Worm (Caenorhabditis elegans) whole organism, late embryonic: ENCODE measurements around the gene ver-4.
A peak's percentile ranks its signal among the peaks of the same experiment; 100 is the strongest.

Source experiments
- K09A11.1 ChIP-seq: sonication (generic microtip); optimal IDR thresholded peaks from 2 replicates; lab custom pipeline; 2017; ENCODE audit warnings: antibody characterized with exemption, mild to moderate bottlenecking, missing genetic modification characterization, missing compliant biosample characterization; ENCODE audit not compliant: insufficient read depth
- T23F11.4 ChIP-seq: fragments of 200-800 bp; sonication (Bioruptor generic); optimal IDR thresholded peaks from 2 replicates; lab custom pipeline; 2018; ENCODE audit warnings: mild to moderate bottlenecking, missing genetic modification characterization, missing compliant biosample characterization
- ceh-18 ChIP-seq: sonication (generic microtip); optimal IDR thresholded peaks from 2 replicates; lab custom pipeline; 2016; ENCODE audit warnings: missing genetic modification characterization, missing compliant biosample characterization
- ceh-2 ChIP-seq: sonication (generic microtip); optimal IDR thresholded peaks from 2 replicates; lab custom pipeline; 2016; ENCODE audit warnings: missing genotype, missing genetic modification characterization, missing compliant biosample characterization
- ceh-24 ChIP-seq: sonication (generic microtip); optimal IDR thresholded peaks from 2 replicates; lab custom pipeline; 2016; ENCODE audit warnings: mild to moderate bottlenecking, missing genetic modification characterization, missing compliant biosample characterization
- ceh-30 ChIP-seq: fragments of 150-350 bp; optimal IDR thresholded peaks from 2 replicates; lab custom pipeline; 2014; ENCODE audit warnings: missing biosample characterization, missing genetic modification characterization
- ceh-31 ChIP-seq: sonication (generic microtip); optimal IDR thresholded peaks from 2 replicates; lab custom pipeline; 2016; ENCODE audit warnings: missing genetic modification characterization, missing compliant biosample characterization
- ceh-34 ChIP-seq: sonication (generic microtip); optimal IDR thresholded peaks from 2 replicates; lab custom pipeline; 2016; ENCODE audit warnings: mild to moderate bottlenecking, missing genetic modification characterization, missing compliant biosample characterization
- ceh-45 ChIP-seq: fragments of 200-800 bp; sonication (Bioruptor generic); IDR thresholded peaks from 2 replicates; pipeline ENCODE4 v1.3.6; 2022; ENCODE audit warnings: missing genetic modification reagents, missing genetic modification characterization, missing compliant biosample characterization
- ceh-48 ChIP-seq: sonication (generic microtip); optimal IDR thresholded peaks from 2 replicates; lab custom pipeline; 2016; ENCODE audit warnings: missing genetic modification characterization, inconsistent platforms, missing compliant biosample characterization
- che-1 ChIP-seq: sonication (generic microtip); optimal IDR thresholded peaks from 2 replicates; lab custom pipeline; 2016; ENCODE audit warnings: mild to moderate bottlenecking, missing genetic modification characterization, missing compliant biosample characterization
- dmd-4 ChIP-seq: sonication (generic microtip); optimal IDR thresholded peaks from 2 replicates; lab custom pipeline; 2016; ENCODE audit warnings: borderline replicate concordance, missing genetic modification characterization, missing compliant biosample characterization
- dve-1 ChIP-seq: sonication (generic microtip); optimal IDR thresholded peaks from 2 replicates; lab custom pipeline; 2017; ENCODE audit warnings: antibody characterized with exemption, mild to moderate bottlenecking, missing genetic modification characterization, missing compliant biosample characterization
- ets-4 ChIP-seq: sonication (generic microtip); optimal IDR thresholded peaks from 2 replicates; lab custom pipeline; 2016; ENCODE audit warnings: missing genetic modification characterization, missing compliant biosample characterization
- fax-1 ChIP-seq: sonication (generic microtip); optimal IDR thresholded peaks from 2 replicates; lab custom pipeline; 2016; ENCODE audit warnings: missing genotype, missing genetic modification characterization, missing compliant biosample characterization
- fkh-10 ChIP-seq: fragments of 150-350 bp; optimal IDR thresholded peaks from 2 replicates; lab custom pipeline; 2014; ENCODE audit warnings: missing biosample characterization, missing genetic modification reagents, missing genetic modification characterization
- fkh-6 ChIP-seq: sonication (generic microtip); optimal IDR thresholded peaks from 2 replicates; lab custom pipeline; 2016; ENCODE audit warnings: missing genetic modification characterization, missing compliant biosample characterization
- hlh-30 ChIP-seq: sonication (generic microtip); optimal IDR thresholded peaks from 2 replicates; lab custom pipeline; 2017; ENCODE audit warnings: antibody characterized with exemption, missing genetic modification characterization, missing compliant biosample characterization; ENCODE audit not compliant: insufficient read depth
- hlh-6 ChIP-seq: sonication (generic microtip); optimal IDR thresholded peaks from 2 replicates; lab custom pipeline; 2016; ENCODE audit warnings: missing genotype, missing genetic modification characterization, missing compliant biosample characterization
- nfya-1 ChIP-seq: sonication (generic microtip); optimal IDR thresholded peaks from 2 replicates; lab custom pipeline; 2017; ENCODE audit warnings: missing genetic modification characterization, mild to moderate bottlenecking, missing compliant biosample characterization, antibody characterized with exemption, moderate library complexity
- nhr-11 ChIP-seq: fragments of 150-350 bp; optimal IDR thresholded peaks from 2 replicates; lab custom pipeline; 2014; ENCODE audit warnings: missing biosample characterization, missing genetic modification characterization
- nhr-232 ChIP-seq: sonication (generic microtip); optimal IDR thresholded peaks from 2 replicates; lab custom pipeline; 2016; ENCODE audit warnings: missing genetic modification characterization, missing compliant biosample characterization
- npax-4 ChIP-seq: sonication (generic microtip); optimal IDR thresholded peaks from 2 replicates; lab custom pipeline; 2016; ENCODE audit warnings: missing genetic modification characterization, missing compliant biosample characterization
- odd-2 ChIP-seq: sonication (generic microtip); optimal IDR thresholded peaks from 2 replicates; lab custom pipeline; 2017; ENCODE audit warnings: antibody characterized with exemption, mild to moderate bottlenecking, missing genetic modification characterization, missing compliant biosample characterization
- pag-3 ChIP-seq: sonication (generic microtip); optimal IDR thresholded peaks from 2 replicates; lab custom pipeline; 2016; ENCODE audit warnings: missing compliant biosample characterization, missing genetic modification characterization, borderline replicate concordance
- pat-9 ChIP-seq: fragments of 200-800 bp; sonication (Bioruptor generic); optimal IDR thresholded peaks from 2 replicates; lab custom pipeline; 2018; ENCODE audit warnings: mild to moderate bottlenecking, missing genetic modification characterization, moderate library complexity, missing compliant biosample characterization
- pros-1 ChIP-seq: fragments of 150-350 bp; optimal IDR thresholded peaks from 2 replicates; lab custom pipeline; 2014; ENCODE audit warnings: missing biosample characterization, missing genetic modification reagents, missing genetic modification characterization
- rnt-1 ChIP-seq: sonication (generic microtip); optimal IDR thresholded peaks from 2 replicates; lab custom pipeline; 2016; ENCODE audit warnings: missing genetic modification characterization, missing compliant biosample characterization
- sdc-2 ChIP-seq: sonication (generic microtip); optimal IDR thresholded peaks from 2 replicates; lab custom pipeline; 2016; ENCODE audit warnings: missing genotype, missing genetic modification characterization, missing compliant biosample characterization
- tbx-2 ChIP-seq: sonication (generic microtip); optimal IDR thresholded peaks from 2 replicates; lab custom pipeline; 2016; ENCODE audit warnings: missing genetic modification characterization, missing compliant biosample characterization
- unc-3 ChIP-seq, 2 experiments: fragments of 200-800 bp in 1 of 2; sonication (Bioruptor generic) in 1 of 2; sonication (generic microtip) in 1 of 2; conservative IDR thresholded peaks in 1 of 2; optimal IDR thresholded peaks in 1 of 2; 2 replicates each; pipeline versions ENCODE4 v1.3.6 to Lab custom; 2016 to 2022; ENCODE audit warnings: missing compliant biosample characterization in 2 of 2, missing genetic modification characterization in 2 of 2, missing genetic modification reagents in 1 of 2
- unc-42 ChIP-seq: sonication (generic microtip); optimal IDR thresholded peaks from 2 replicates; lab custom pipeline; 2016; ENCODE audit warnings: missing genotype, missing genetic modification characterization, missing compliant biosample characterization
- unc-55 ChIP-seq: sonication (generic microtip); optimal IDR thresholded peaks from 2 replicates; lab custom pipeline; 2017; ENCODE audit warnings: missing biosample characterization, missing genetic modification reagents, missing genetic modification characterization
- unc-86 ChIP-seq: sonication (generic microtip); optimal IDR thresholded peaks from 2 replicates; lab custom pipeline; 2016; ENCODE audit warnings: missing genetic modification characterization, missing compliant biosample characterization

The ver-4 gene

ce11 chrX:10963453-10964046 is 18.6 kb upstream of the ver-4 start, which contains the start of gene nas-10 (continued):
- peak; percentile 71 for TF ChIP-seq ceh-48
- peak; percentile 60 for TF ChIP-seq dmd-4
- peak; percentile 80 for TF ChIP-seq tbx-2 (tag; lab: Kevin White, UChicago)
- TF ChIP-seq ceh-30 (tag; lab: Kevin White, UChicago) = no peak
- TF ChIP-seq unc-86 (tag; lab: Kevin White, UChicago) = peak; percentile 73
- no peak for TF ChIP-seq pros-1 (tag; lab: Kevin White, UChicago)
- peak; percentile 77 for TF ChIP-seq fax-1 (tag; lab: Kevin White, UChicago)
- peak; percentile 56 for TF ChIP-seq nfya-1 (tag; lab: Kevin White, UChicago)
- peak; percentile 47 for TF ChIP-seq ceh-18
- peak; percentile 86 for TF ChIP-seq pat-9
- peak; percentile 75 for TF ChIP-seq ceh-2 (tag; lab: Kevin White, UChicago)
- peak; percentile 31 for TF ChIP-seq ceh-31 (tag; lab: Kevin White, UChicago)
- peak; percentile 40 for TF ChIP-seq dve-1 (tag; lab: Kevin White, UChicago)
- peak; percentile 68 for TF ChIP-seq npax-4 (tag; lab: Kevin White, UChicago)
- peak; percentile 70 for TF ChIP-seq hlh-6
- TF ChIP-seq ceh-34 (tag; lab: Kevin White, UChicago) = peak; percentile 82
- peak; percentile 82 for TF ChIP-seq ceh-45
- TF ChIP-seq fkh-10 (GFP tag; lab: Kevin White, UChicago) = no peak
- peak; percentile 81 for TF ChIP-seq fkh-6
- peak; percentile 44 for TF ChIP-seq ceh-24
- no peak for TF ChIP-seq unc-55
- peak; percentile 67 for TF ChIP-seq T23F11.4 (GFP tag; lab: Kevin White, UChicago)
- TF ChIP-seq nhr-11 = no peak
- peak; percentile 34 for TF ChIP-seq ets-4
- peak; percentile 14 for TF ChIP-seq pag-3 (tag; lab: Kevin White, UChicago)
- TF ChIP-seq sdc-2 (tag; lab: Kevin White, UChicago) = peak; percentile 84
- peak; percentile 84 for TF ChIP-seq che-1 (tag; lab: Kevin White, UChicago)
- TF ChIP-seq odd-2 (tag; lab: Kevin White, UChicago) = peak; percentile 38
- TF ChIP-seq rnt-1 (tag; lab: Kevin White, UChicago) = peak; percentile 33
- TF ChIP-seq, all 69 proteins: peak for 58

- TF ChIP-seq K09A11.1 (tag; lab: Kevin White, UChicago) (no peak), unc-42 (tag; lab: Kevin White, UChicago) (peak; percentile 60)
Measured at ce11 chrX:10965508-10965907, 16.6 kb upstream of the ver-4 start.

ce11 chrX:10966251-10966650 is 15.9 kb upstream of the ver-4 start, which contains the start of gene lge-1:
Gene lge-1, plus strand, starts transcription at chrX:10966551.
- TF ChIP-seq K09A11.1 (tag; lab: Kevin White, UChicago) = no peak
- TF ChIP-seq hlh-30 (tag; lab: Kevin White, UChicago) = no peak
- TF ChIP-seq nhr-11 = no peak

- no peak for TF ChIP-seq ceh-24
- no peak for TF ChIP-seq nhr-232 (tag; lab: Kevin White, UChicago)
- no peak for TF ChIP-seq pag-3 (tag; lab: Kevin White, UChicago)
- TF ChIP-seq, all 69 proteins: peak for 0
Measured at ce11 chrX:10967698-10968097, 14.5 kb upstream of the ver-4 start, which contains the start of gene K09C8.9. Gene K09C8.9, minus strand, starts transcription at chrX:10967798.

- no peak for TF ChIP-seq ceh-2 (tag; lab: Kevin White, UChicago)
- TF ChIP-seq npax-4 (tag; lab: Kevin White, UChicago) = no peak
- TF ChIP-seq unc-3 (GFP tag; conservative IDR thresholded peaks at IDR 0.05; lab: Robert Waterston, UW) = no peak
- no peak for TF ChIP-seq unc-3 (tag; optimal IDR thresholded peaks at IDR 0.05; lab: Kevin White, UChicago)
- no peak for TF ChIP-seq ceh-24
- TF ChIP-seq hlh-6 = no peak
- TF ChIP-seq, all 69 proteins: peak for 0
Measured at ce11 chrX:10970629-10971028, 11.5 kb upstream of the ver-4 start, which contains the start of gene K09C8.8. Gene K09C8.8, plus strand, starts transcription at chrX:10970929.
